Fruit fly (Drosophila melanogaster): ENCODE results near the gene Gclc.

Gene Gclc

DNA sequence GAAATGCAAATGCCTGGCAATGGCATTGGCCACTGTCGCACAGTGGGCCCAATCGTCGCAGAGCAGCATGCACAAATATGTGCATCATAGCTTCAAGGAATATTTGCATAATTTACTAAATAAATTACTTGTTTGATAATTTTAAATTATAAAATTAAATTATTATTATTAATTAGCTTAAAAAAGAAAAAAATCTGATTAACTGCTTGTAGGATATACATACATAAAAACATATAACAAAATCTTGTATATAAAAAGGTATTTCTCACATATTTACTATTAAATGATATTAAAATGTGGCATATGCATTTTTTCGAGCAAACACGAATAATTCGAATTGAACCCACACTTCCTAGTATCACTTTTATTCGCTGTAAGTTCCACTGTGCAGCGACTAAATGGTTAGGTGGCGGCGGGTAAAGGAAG, 9.3 kb upstream of the Gclc start (continued):
- TF ChIP-seq Hr38 (GFP tag; optimal IDR thresholded peaks at IDR 0.05) (no peak), CG10669 (GFP tag; optimal IDR thresholded peaks at IDR 0.05) (no peak), fd59A (GFP tag; optimal IDR thresholded peaks at IDR 0.05) (no peak), Gug (GFP tag; IDR thresholded peaks at IDR 0.05) (no peak), eg (GFP tag; IDR thresholded peaks at IDR 0.05) (0 out of 3 replicates have a peak, but pooled peaks have one; percentile 27), CG8632 (GFP tag; optimal IDR thresholded peaks at IDR 0.05) (no peak), fd85E (GFP tag; optimal IDR thresholded peaks at IDR 0.05) (no peak)

dm6 chrX:8122834-8123233, 6.9 kb upstream of the Gclc start:
- no peak for TF ChIP-seq cyc (GFP tag; optimal IDR thresholded peaks at IDR 0.05)
- no peak for TF ChIP-seq CG31627 (GFP tag; optimal IDR thresholded peaks at IDR 0.05)
- no peak for TF ChIP-seq vri (GFP tag; optimal IDR thresholded peaks at IDR 0.05)
- TF ChIP-seq CG11762 (GFP tag; optimal IDR thresholded peaks at IDR 0.05; ENCODE audit: insufficient read depth): peak; percentile 20
- peak; percentile 15 for TF ChIP-seq topi (GFP tag; optimal IDR thresholded peaks at IDR 0.05)
- TF ChIP-seq net (GFP tag; optimal IDR thresholded peaks at IDR 0.05): peak; percentile 63
- no peak for TF ChIP-seq svp (GFP tag)
- no peak for TF ChIP-seq spab (GFP tag; optimal IDR thresholded peaks at IDR 0.05)
- TF ChIP-seq CG4318 (GFP tag; optimal IDR thresholded peaks at IDR 0.05): peak; percentile 57
- TF ChIP-seq Eip78C (GFP tag): peak; percentile 92
- TF ChIP-seq Sox15 (GFP tag; optimal IDR thresholded peaks at IDR 0.05): peak; percentile 0
- TF ChIP-seq CG11294 (GFP tag; IDR thresholded peaks at IDR 0.05): no peak
- TF ChIP-seq dsx (GFP tag; optimal IDR thresholded peaks at IDR 0.05; ENCODE audit: poor library complexity, severe bottlenecking): peak; percentile 27
- peak; percentile 28 for TF ChIP-seq Sox14 (GFP tag; optimal IDR thresholded peaks at IDR 0.05)
- peak in 1 of 2 experiments; percentile 38 for TF ChIP-seq salr (GFP tag; optimal IDR thresholded peaks at IDR 0.05)
- TF ChIP-seq Ets21C (GFP tag; optimal IDR thresholded peaks at IDR 0.05): no peak
- TF ChIP-seq pdm3 (GFP tag; optimal IDR thresholded peaks at IDR 0.05): peak; percentile 56
- TF ChIP-seq CG3032 (tag; optimal IDR thresholded peaks at IDR 0.05): peak; percentile 46
- TF ChIP-seq CG8119 (GFP tag; IDR thresholded peaks at IDR 0.05): peak; percentile 77
- no peak for TF ChIP-seq Blimp-1 (GFP tag; optimal IDR thresholded peaks at IDR 0.05)
- peak; percentile 22 for TF ChIP-seq CG7368 (GFP tag; optimal IDR thresholded peaks at IDR 0.05)
- TF ChIP-seq CG16779 (tag; optimal IDR thresholded peaks at IDR 0.05): no peak
- TF ChIP-seq CG10669 (GFP tag; optimal IDR thresholded peaks at IDR 0.05): peak; percentile 40
- TF ChIP-seq Hr39 (GFP tag; optimal IDR thresholded peaks at IDR 0.05): peak; percentile 6
- peak; percentile 53 for TF ChIP-seq CG3919 (GFP tag; optimal IDR thresholded peaks at IDR 0.05)
- TF ChIP-seq CG6163 (GFP tag; IDR thresholded peaks at IDR 0.05): peak; percentile 66; the same call in 2 of the 3 replicates
- TF ChIP-seq Lpt (GFP tag; optimal IDR thresholded peaks at IDR 0.05): peak; percentile 54
- peak; percentile 17 for TF ChIP-seq Ets96B (tag; optimal IDR thresholded peaks at IDR 0.05)
- peak; percentile 48 for TF ChIP-seq CG6808 (GFP tag; optimal IDR thresholded peaks at IDR 0.05)
- no peak for TF ChIP-seq CG1621 (tag; optimal IDR thresholded peaks at IDR 0.05)
- no peak for TF ChIP-seq Eip93F (GFP tag; optimal IDR thresholded peaks at IDR 0.05)
- peak; percentile 34 for TF ChIP-seq achi (GFP tag; optimal IDR thresholded peaks at IDR 0.05)
- peak; percentile 62 for TF ChIP-seq eg (GFP tag; IDR thresholded peaks at IDR 0.05)
- TF ChIP-seq Gug (GFP tag; IDR thresholded peaks at IDR 0.05): no peak
- TF ChIP-seq Hr4 (GFP tag; optimal IDR thresholded peaks at IDR 0.05): peak; percentile 76
- no peak for TF ChIP-seq CG8319 (GFP tag; optimal IDR thresholded peaks at IDR 0.05)
- TF ChIP-seq CG8632 (GFP tag; optimal IDR thresholded peaks at IDR 0.05): peak; percentile 4
- no peak for TF ChIP-seq CG6854 (GFP tag; optimal IDR thresholded peaks at IDR 0.05)
- TF ChIP-seq CG15336 (GFP tag; IDR thresholded peaks at IDR 0.05): peak; percentile 76
- peak; percentile 34 for TF ChIP-seq acj6 (GFP tag; optimal IDR thresholded peaks at IDR 0.05)
- no peak for TF ChIP-seq Sox102F (GFP tag; optimal IDR thresholded peaks at IDR 0.05)
- peak; percentile 28 for TF ChIP-seq Eip75B (GFP tag; optimal IDR thresholded peaks at IDR 0.05)
- TF ChIP-seq CG9139 (GFP tag; optimal IDR thresholded peaks at IDR 0.05): no peak
- peak; percentile 18 for TF ChIP-seq esn (GFP tag; optimal IDR thresholded peaks at IDR 0.05)
- no peak for TF ChIP-seq lz (GFP tag; optimal IDR thresholded peaks at IDR 0.05)
- TF ChIP-seq fd85E (GFP tag; optimal IDR thresholded peaks at IDR 0.05): no peak
- TF ChIP-seq Hr38 (GFP tag; optimal IDR thresholded peaks at IDR 0.05): no peak
- TF ChIP-seq ss (GFP tag; optimal IDR thresholded peaks at IDR 0.05): peak; percentile 67 to 78

All from whole organism, prepupa.